Worm (Caenorhabditis elegans): Measurements from ENCODE around the gene pqn-70.

- TF ChIP-seq C06A6.2 (GFP tag; conservative IDR thresholded peaks at IDR 0.05), result no peak
- no peak for TF ChIP-seq nfya-2 (GFP tag; IDR thresholded peaks at IDR 0.05)
These were observed 16.0 kb upstream of the pqn-70 start, which contains the start of gene mxl-1 for ce11 chrV:11244539-11244938.
